Fruit fly (Drosophila melanogaster): ENCODE data around the gene CG3288.
A peak's percentile ranks its signal among the peaks of the same experiment; 100 is the strongest.

The CG3288 gene

dm6 chr3L:20798325-20798846 lies 37.6 kb upstream of the CG3288 start, which contains the start of the genes CG3698 and tzn (continued):
- peak; percentile 100 for TF ChIP-seq Ets97D (GFP tag; optimal IDR thresholded peaks at IDR 0.05)
- TF ChIP-seq insv (GFP tag; optimal IDR thresholded peaks at IDR 0.05): peak in 1 of 2 experiments; percentile 81
- peak; percentile 88 for TF ChIP-seq Atf6 (GFP tag; IDR thresholded peaks at IDR 0.05)
- TF ChIP-seq CG10147 (GFP tag; optimal IDR thresholded peaks at IDR 0.05): peak; percentile 90
- peak; percentile 91 for TF ChIP-seq stwl (tag; optimal IDR thresholded peaks at IDR 0.05)
- peak; percentile 90 for TF ChIP-seq trem (tag; optimal IDR thresholded peaks at IDR 0.05)
- TF ChIP-seq CG10959 (GFP tag; IDR thresholded peaks at IDR 0.05): peak; percentile 88
- TF ChIP-seq Kr (GFP tag; optimal IDR thresholded peaks at IDR 0.05): peak; percentile 81
- TF ChIP-seq CG4820 (GFP tag; optimal IDR thresholded peaks at IDR 0.05): peak; percentile 87
- TF ChIP-seq CG10267 (tag; optimal IDR thresholded peaks at IDR 0.05): peak; percentile 88
- no peak for TF ChIP-seq lov (optimal IDR thresholded peaks at IDR 0.05)
- peak; percentile 97 for TF ChIP-seq lov (GFP tag; IDR thresholded peaks at IDR 0.05)
- TF ChIP-seq CG17568 (GFP tag; optimal IDR thresholded peaks at IDR 0.05): no peak
- no peak for TF ChIP-seq CG12769 (tag; optimal IDR thresholded peaks at IDR 0.05)
- peak; percentile 92 for TF ChIP-seq C15 (GFP tag; IDR thresholded peaks at IDR 0.05)
- peak; percentile 87 for TF ChIP-seq chn (GFP tag; optimal IDR thresholded peaks at IDR 0.05)
- no peak for TF ChIP-seq CG11504 (tag; optimal IDR thresholded peaks at IDR 0.05)
- peak; percentile 92 for TF ChIP-seq CG6683 (GFP tag; optimal IDR thresholded peaks at IDR 0.05)
- TF ChIP-seq pzg (GFP tag; optimal IDR thresholded peaks at IDR 0.05): peak; percentile 81
- peak; percentile 57 for TF ChIP-seq Elba2 (GFP tag; optimal IDR thresholded peaks at IDR 0.05)
- TF ChIP-seq Myb (GFP tag; optimal IDR thresholded peaks at IDR 0.05): peak; percentile 78
- peak; percentile 91 for TF ChIP-seq onecut (GFP tag; IDR thresholded peaks at IDR 0.05)
- TF ChIP-seq CG8281 (tag; optimal IDR thresholded peaks at IDR 0.05): peak; percentile 74
- TF ChIP-seq yki (optimal IDR thresholded peaks at IDR 0.05): no peak
- peak; percentile 86 for TF ChIP-seq ham (GFP tag; IDR thresholded peaks at IDR 0.05)
- peak; percentile 96 for TF ChIP-seq zfh1 (GFP tag; IDR thresholded peaks at IDR 0.05)
- TF ChIP-seq CG5953 (GFP tag; IDR thresholded peaks at IDR 0.05): peak; percentile 93
- peak; percentile 89 for TF ChIP-seq slou (GFP tag; optimal IDR thresholded peaks at IDR 0.05)
- peak; percentile 87 for TF ChIP-seq sug (tag; optimal IDR thresholded peaks at IDR 0.05)
- no peak for TF ChIP-seq Hr39 (optimal IDR thresholded peaks at IDR 0.05)
- peak; percentile 95 for TF ChIP-seq CG4424 (GFP tag; optimal IDR thresholded peaks at IDR 0.05)
- TF ChIP-seq cato (GFP tag; optimal IDR thresholded peaks at IDR 0.05; ENCODE audit: borderline replicate concordance): peak; percentile 91
- TF ChIP-seq dm (GFP tag; optimal IDR thresholded peaks at IDR 0.05): peak; percentile 85
- peak; percentile 93 for TF ChIP-seq CG17359 (tag; optimal IDR thresholded peaks at IDR 0.05)
- TF ChIP-seq HmgD (GFP tag; optimal IDR thresholded peaks at IDR 0.05): peak; percentile 66
- peak; percentile 45 for TF ChIP-seq crc (GFP tag; optimal IDR thresholded peaks at IDR 0.05)
- no peak for TF ChIP-seq Hmx (GFP tag; optimal IDR thresholded peaks at IDR 0.05)
- TF ChIP-seq Ssrp (tag; optimal IDR thresholded peaks at IDR 0.05): peak; percentile 87
- peak; percentile 60 for TF ChIP-seq run (tag; optimal IDR thresholded peaks at IDR 0.05)
- peak; percentile 46 for TF ChIP-seq ERR (GFP tag; optimal IDR thresholded peaks at IDR 0.05)
- peak; percentile 87 for TF ChIP-seq B-H1 (GFP tag; IDR thresholded peaks at IDR 0.05)
- peak; percentile 84 for TF ChIP-seq CG18262 (tag; optimal IDR thresholded peaks at IDR 0.05)
- peak; percentile 83 for TF ChIP-seq dimm (GFP tag; IDR thresholded peaks at IDR 0.05)
- TF ChIP-seq esg (GFP tag; conservative IDR thresholded peaks at IDR 0.05): peak; percentile 72
- peak; percentile 82 for TF ChIP-seq CG9609 (GFP tag; optimal IDR thresholded peaks at IDR 0.05)
- peak; percentile 83 for TF ChIP-seq maf-S (GFP tag; optimal IDR thresholded peaks at IDR 0.05)
- TF ChIP-seq fd3F (GFP tag; optimal IDR thresholded peaks at IDR 0.05): peak; percentile 89
- TF ChIP-seq nau (GFP tag; optimal IDR thresholded peaks at IDR 0.05): no peak
- peak; percentile 87 for TF ChIP-seq wek (GFP tag; optimal IDR thresholded peaks at IDR 0.05)
- peak; percentile 86 for TF ChIP-seq gsb (GFP tag; IDR thresholded peaks at IDR 0.05)
- peak; percentile 64 for TF ChIP-seq MESR4 (GFP tag; optimal IDR thresholded peaks at IDR 0.05)
